Fruit fly (Drosophila melanogaster): Measurements from ENCODE around the gene HemK2.

dm6 chr2L:2759654-2760053 lies at the start of gene HemK2, which contains the start of the genes Snapin and Tnpo-SR:
- TF ChIP-seq usp (GFP tag; optimal IDR thresholded peaks at IDR 0.05) (no peak), CG8478 (optimal IDR thresholded peaks at IDR 0.05) (no peak), pan (optimal IDR thresholded peaks at IDR 0.05) (no peak), Dll (optimal IDR thresholded peaks at IDR 0.05) (no peak)

Data from whole organism.